Worm (Caenorhabditis elegans) whole organism, L4/young adult: ENCODE data around the gene ZK666.1.
"Not testable (repeated sequence)": the region's sequence is repeated elsewhere in the genome, so short reads cannot be mapped to it uniquely, and the experiment has no call there.

Source experiments
- W03F9.2 ChIP-seq: fragments of 150-350 bp; optimal IDR thresholded peaks from 2 replicates; lab custom pipeline; 2014; ENCODE audit warnings: missing biosample characterization, missing genetic modification characterization
- dao-5 ChIP-seq: sonication (generic microtip); optimal IDR thresholded peaks from 2 replicates; lab custom pipeline; 2016; ENCODE audit warnings: missing genotype, missing genetic modification characterization, moderate library complexity, missing compliant biosample characterization
- him-1 ChIP-seq: sonication (generic microtip); optimal IDR thresholded peaks from 2 replicates; lab custom pipeline; 2016; ENCODE audit warnings: missing genotype, missing genetic modification reagents, missing genetic modification characterization, missing compliant biosample characterization

Gene ZK666.1

DNA sequence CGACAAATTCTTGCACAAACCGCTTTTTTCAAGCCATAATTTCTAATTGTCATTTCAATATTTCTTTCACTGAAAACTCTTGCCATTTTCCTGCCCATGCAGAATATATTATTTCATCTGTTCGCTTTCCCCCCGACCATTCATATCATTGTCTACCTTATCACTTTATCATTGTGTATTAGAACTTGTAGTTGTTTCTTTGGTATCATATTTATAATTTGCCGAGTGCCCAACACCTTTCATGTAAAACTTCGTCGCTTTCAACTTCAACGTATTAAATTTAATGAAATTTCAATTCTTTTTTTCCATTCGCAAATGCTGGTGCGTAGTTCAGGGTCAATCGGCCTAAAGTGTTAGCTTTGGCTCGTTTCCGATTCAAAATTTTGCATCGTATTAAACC lies 28.3 kb downstream of the ZK666.1 start, which contains the start of gene ZK673.1:
Gene ZK673.1, plus strand, starts transcription at position 301 of the 400 bp plus-strand sequence.
- not testable (repeated sequence) for TF ChIP-seq dao-5, him-1, W03F9.2 (tag; lab: Kevin White, UChicago)

DNA sequence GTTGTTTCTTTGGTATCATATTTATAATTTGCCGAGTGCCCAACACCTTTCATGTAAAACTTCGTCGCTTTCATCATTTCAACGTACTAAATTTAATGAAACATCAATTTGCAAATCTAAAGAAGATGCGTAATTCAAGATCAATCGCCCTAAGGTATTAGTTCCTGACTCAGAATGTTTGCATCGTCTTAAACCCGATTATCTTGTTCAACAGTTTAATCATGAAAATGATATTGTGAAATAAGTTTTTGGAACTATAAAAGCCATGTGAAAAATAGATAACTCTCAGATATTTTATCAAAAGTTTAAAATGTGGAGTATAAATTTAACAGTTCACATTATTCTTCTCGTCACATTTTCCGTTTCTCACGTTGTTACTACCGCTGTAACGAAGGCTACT lies 31.2 kb downstream of the ZK666.1 start, which contains the start of gene E04D5.4:
Gene E04D5.4, plus strand, starts transcription at position 301 of the 400 bp plus-strand sequence.
- no peak for TF ChIP-seq dao-5 (tag; lab: Kevin White, UChicago)
- no peak for TF ChIP-seq him-1 (tag; lab: Kevin White, UChicago)
- no peak for TF ChIP-seq W03F9.2 (tag; lab: Kevin White, UChicago)

DNA sequence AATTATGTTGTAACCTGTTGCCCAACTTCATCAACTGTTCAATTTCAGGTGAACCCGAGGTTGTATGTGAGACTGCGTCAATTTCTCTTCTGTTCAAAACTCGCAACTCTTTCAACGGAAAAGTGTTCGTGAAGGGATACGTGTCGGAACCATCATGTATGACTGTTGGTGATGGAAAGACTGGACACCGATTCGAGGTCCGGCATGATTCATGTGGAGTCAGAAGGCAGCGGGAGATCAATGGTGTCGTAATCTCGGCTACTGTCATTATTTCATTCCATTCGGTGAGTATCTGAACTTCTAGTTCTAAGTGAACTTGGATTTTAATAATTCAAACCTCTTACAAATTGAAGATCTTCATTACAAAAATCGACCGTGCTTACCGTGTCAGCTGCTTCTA lies 33.3 kb downstream of the ZK666.1 start:
- no peak for TF ChIP-seq him-1 (tag; lab: Kevin White, UChicago)
- no peak for TF ChIP-seq W03F9.2 (tag; lab: Kevin White, UChicago)
- no peak for TF ChIP-seq dao-5 (tag; lab: Kevin White, UChicago)

DNA sequence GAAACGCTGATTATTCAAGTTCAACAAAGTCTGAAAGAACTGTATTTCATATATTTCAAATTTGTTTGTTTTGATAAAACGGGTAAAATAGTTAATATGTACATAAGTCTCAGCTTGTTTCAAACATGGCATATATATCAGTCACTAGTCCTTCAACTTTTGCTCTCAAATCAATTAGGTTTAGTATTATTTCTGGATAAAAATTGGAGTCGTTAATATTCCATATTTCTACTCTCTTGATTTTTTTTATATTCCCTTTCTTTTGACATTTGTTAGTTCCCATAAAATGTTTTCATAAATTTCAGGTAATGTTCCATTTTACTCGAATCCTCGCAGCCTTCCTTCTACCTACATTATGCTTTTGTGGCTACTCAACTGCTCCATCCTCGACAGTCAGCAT lies 35.3 kb downstream of the ZK666.1 start, which contains the start of gene cut-4:
Gene cut-4, plus strand, starts transcription at position 301 of the 400 bp plus-strand sequence.
- TF ChIP-seq dao-5 (tag; lab: Kevin White, UChicago), result no peak
- no peak for TF ChIP-seq W03F9.2 (tag; lab: Kevin White, UChicago)
- TF ChIP-seq him-1 (tag; lab: Kevin White, UChicago), result no peak

DNA sequence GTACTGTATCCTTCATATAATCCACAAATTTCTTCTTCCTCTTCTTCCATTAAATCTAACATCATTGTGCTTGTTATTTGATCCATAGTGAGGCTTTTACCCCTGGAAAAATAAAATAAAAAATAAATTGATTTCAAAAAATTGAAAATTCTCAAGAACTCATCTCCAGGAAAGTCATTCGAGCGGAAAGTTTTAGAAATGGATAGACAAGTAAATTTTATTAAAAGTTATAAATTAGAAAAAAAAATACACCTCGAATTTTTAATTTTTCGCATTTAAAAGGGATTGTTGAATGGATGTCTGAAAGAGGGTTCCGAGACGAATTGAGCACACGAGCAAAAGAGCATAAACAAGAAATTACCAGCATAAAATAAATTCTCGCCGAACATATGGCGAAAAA lies 49.2 kb downstream of the ZK666.1 start, which contains the start of gene frpr-21:
Gene frpr-21, minus strand, starts transcription at position 101 of the 400 bp plus-strand sequence.
- TF ChIP-seq W03F9.2 (tag; lab: Kevin White, UChicago) (no peak), him-1 (tag; lab: Kevin White, UChicago) (no peak), dao-5 (tag; lab: Kevin White, UChicago) (no peak)
